Worm (Caenorhabditis elegans) whole organism, L2 larva: Measurements from ENCODE around the gene rer-1.

Experiments
- C34F6.9 ChIP-seq: fragments of 150-350 bp; optimal IDR thresholded peaks from 2 replicates; lab custom pipeline; 2014; ENCODE audit warnings: missing biosample characterization, missing genetic modification characterization
- R02D3.7 ChIP-seq: fragments of 150-350 bp; optimal IDR thresholded peaks from 2 replicates; lab custom pipeline; 2014; ENCODE audit warnings: missing biosample characterization, missing genetic modification characterization
- Y55F3AM.14 ChIP-seq: fragments of 200-800 bp; sonication (Bioruptor generic); optimal IDR thresholded peaks from 2 replicates; lab custom pipeline; 2018; ENCODE audit warnings: mild to moderate bottlenecking, missing genetic modification characterization, missing compliant biosample characterization
- alr-1 ChIP-seq: fragments of 150-350 bp; optimal IDR thresholded peaks from 2 replicates; lab custom pipeline; 2014; ENCODE audit warnings: missing biosample characterization, missing genetic modification characterization
- ceh-16 ChIP-seq: fragments of 150-350 bp; optimal IDR thresholded peaks from 2 replicates; lab custom pipeline; 2014; ENCODE audit warnings: missing biosample characterization, missing genetic modification characterization
- ceh-82 ChIP-seq: fragments of 150-350 bp; optimal IDR thresholded peaks from 2 replicates; lab custom pipeline; 2014; ENCODE audit warnings: missing biosample characterization, missing genetic modification characterization
- crh-2 ChIP-seq: sonication (generic microtip); optimal IDR thresholded peaks from 2 replicates; lab custom pipeline; 2017; ENCODE audit warnings: missing biosample characterization, missing genetic modification characterization
- egl-27 ChIP-seq: sonication (generic microtip); optimal IDR thresholded peaks from 3 replicates; lab custom pipeline; 2017; ENCODE audit warnings: missing biosample characterization, missing genetic modification reagents, missing genetic modification characterization
- elt-1 ChIP-seq: fragments of 150-350 bp; optimal IDR thresholded peaks from 2 replicates; lab custom pipeline; 2014; ENCODE audit warnings: missing biosample characterization, missing genetic modification characterization
- elt-3 ChIP-seq: sonication (generic microtip); optimal IDR thresholded peaks from 2 replicates; lab custom pipeline; 2017; ENCODE audit warnings: missing biosample characterization, missing genetic modification characterization
- fos-1 ChIP-seq: fragments of 150-350 bp; optimal IDR thresholded peaks from 2 replicates; lab custom pipeline; 2014; ENCODE audit warnings: missing biosample characterization, missing genetic modification characterization
- lin-11 ChIP-seq: fragments of 150-350 bp; sonication (generic microtip); optimal IDR thresholded peaks from 2 replicates; lab custom pipeline; 2014; ENCODE audit warnings: missing biosample characterization, missing genetic modification characterization, inconsistent platforms, mixed read lengths
- lin-13 ChIP-seq: fragments of 150-350 bp; optimal IDR thresholded peaks from 2 replicates; lab custom pipeline; 2014; ENCODE audit warnings: missing biosample characterization, missing genetic modification reagents, missing genetic modification characterization
- lin-39 ChIP-seq: fragments of 150-350 bp; optimal IDR thresholded peaks from 2 replicates; lab custom pipeline; 2014; ENCODE audit warnings: missing biosample characterization, missing genetic modification reagents, missing genetic modification characterization
- lsy-2 ChIP-seq, 2 experiments: fragments of 150-350 bp in 1 of 2; sonication (generic microtip) in 1 of 2; optimal IDR thresholded peaks; 2 replicates each; lab custom pipeline; 2014 to 2017; ENCODE audit warnings: missing biosample characterization in 2 of 2, missing genetic modification characterization in 2 of 2
- mab-5 ChIP-seq: fragments of 150-350 bp; optimal IDR thresholded peaks from 2 replicates; lab custom pipeline; 2014; ENCODE audit warnings: missing biosample characterization, missing genetic modification characterization
- mbf-1 ChIP-seq: sonication (generic microtip); optimal IDR thresholded peaks from 2 replicates; lab custom pipeline; 2017; ENCODE audit warnings: missing biosample characterization, missing genetic modification characterization
- mdl-1 ChIP-seq, 2 experiments: fragments of 150-350 bp in 1 of 2; sonication (generic microtip) in 1 of 2; optimal IDR thresholded peaks; 2 replicates each; lab custom pipeline; 2017; ENCODE audit warnings: missing biosample characterization in 2 of 2, missing genetic modification characterization in 2 of 2
- nhr-12 ChIP-seq: fragments of 150-350 bp; optimal IDR thresholded peaks from 2 replicates; lab custom pipeline; 2014; ENCODE audit warnings: missing biosample characterization, missing genetic modification characterization
- nhr-129 ChIP-seq: fragments of 150-350 bp; optimal IDR thresholded peaks from 2 replicates; lab custom pipeline; 2014; ENCODE audit warnings: missing biosample characterization, missing genetic modification characterization
- nhr-21 ChIP-seq: fragments of 150-350 bp; optimal IDR thresholded peaks from 2 replicates; lab custom pipeline; 2014; ENCODE audit warnings: missing biosample characterization, missing genetic modification characterization
- nhr-25 ChIP-seq: fragments of 150-350 bp; sonication (generic microtip); optimal IDR thresholded peaks from 3 replicates; lab custom pipeline; 2014; ENCODE audit warnings: missing biosample characterization, missing genetic modification characterization
- nhr-77 ChIP-seq: fragments of 150-350 bp; optimal IDR thresholded peaks from 2 replicates; lab custom pipeline; 2014; ENCODE audit warnings: missing biosample characterization, missing genetic modification characterization
- peb-1 ChIP-seq: fragments of 150-350 bp; optimal IDR thresholded peaks from 2 replicates; lab custom pipeline; 2014; ENCODE audit warnings: missing biosample characterization, missing genetic modification characterization
- sem-4 ChIP-seq: fragments of 150-350 bp; optimal IDR thresholded peaks from 2 replicates; lab custom pipeline; 2014; ENCODE audit warnings: missing biosample characterization, missing genetic modification reagents, missing genetic modification characterization
- sma-3 ChIP-seq: sonication (generic microtip); optimal IDR thresholded peaks from 2 replicates; lab custom pipeline; 2016; ENCODE audit warnings: missing genetic modification reagents, missing genetic modification characterization, missing compliant biosample characterization
- sma-9 ChIP-seq, 2 experiments: fragments of 150-350 bp in 1 of 2; sonication (generic microtip) in 1 of 2; optimal IDR thresholded peaks; 2 replicates each; lab custom pipeline; 2014 to 2016; ENCODE audit warnings: missing genetic modification characterization in 2 of 2, mild to moderate bottlenecking in 1 of 2, missing biosample characterization in 1 of 2, missing compliant biosample characterization in 1 of 2, missing genetic modification reagents in 1 of 2, moderate library complexity in 1 of 2
- unc-39 ChIP-seq: fragments of 150-350 bp; optimal IDR thresholded peaks from 2 replicates; lab custom pipeline; 2014; ENCODE audit warnings: missing biosample characterization, missing genetic modification characterization
- unc-55 ChIP-seq: fragments of 150-350 bp; sonication (generic microtip); optimal IDR thresholded peaks from 3 replicates; lab custom pipeline; 2014; ENCODE audit warnings: missing biosample characterization, missing genetic modification reagents, missing genetic modification characterization
- unc-62 ChIP-seq: fragments of 150-350 bp; optimal IDR thresholded peaks from 2 replicates; lab custom pipeline; 2014; ENCODE audit warnings: missing biosample characterization, missing genetic modification reagents, missing genetic modification characterization
- zag-1 ChIP-seq: fragments of 150-350 bp; optimal IDR thresholded peaks from 2 replicates; lab custom pipeline; 2014; ENCODE audit warnings: missing biosample characterization, missing genetic modification characterization
- ztf-11 ChIP-seq: sonication (generic microtip); optimal IDR thresholded peaks from 2 replicates; lab custom pipeline; 2017; ENCODE audit warnings: missing biosample characterization, missing genetic modification characterization

The rer-1 gene

ce11 chrII:8796391-8796790, 14.8 kb upstream of the rer-1 start (continued):
- TF ChIP-seq unc-39 (tag; lab: Kevin White, UChicago) (no peak), nhr-77 (no peak), peb-1 (tag; lab: Kevin White, UChicago) (no peak), crh-2 (tag; lab: Kevin White, UChicago) (peak; percentile 79), R02D3.7 (tag; lab: Kevin White, UChicago) (no peak), ztf-11 (tag; lab: Kevin White, UChicago) (no peak)

ce11 chrII:8799725-8800124, 11.4 kb upstream of the rer-1 start:
- no peak for TF ChIP-seq lsy-2 (tag; optimal IDR thresholded peaks at IDR 0.05; lab: Kevin White, UChicago)
- no peak for TF ChIP-seq mab-5 (tag; lab: Kevin White, UChicago)
- no peak for TF ChIP-seq lin-13 (GFP tag; lab: Kevin White, UChicago)
- TF ChIP-seq unc-62, result peak; percentile 56
- TF ChIP-seq elt-1 (tag; lab: Kevin White, UChicago), result no peak
- no peak for TF ChIP-seq nhr-12
- TF ChIP-seq unc-55, result peak; percentile 50
- no peak for TF ChIP-seq elt-3 (tag; lab: Kevin White, UChicago)
- TF ChIP-seq egl-27 (tag; lab: Kevin White, UChicago), result no peak
- no peak for TF ChIP-seq ceh-82
- no peak for TF ChIP-seq ceh-16 (tag; lab: Kevin White, UChicago)
- TF ChIP-seq unc-39 (tag; lab: Kevin White, UChicago), result no peak
- TF ChIP-seq nhr-129, result no peak
- no peak for TF ChIP-seq sma-9 (GFP tag; optimal IDR thresholded peaks at IDR 0.05; lab: Kevin White, UChicago)
- no peak for TF ChIP-seq sma-9 (tag; optimal IDR thresholded peaks at IDR 0.05; lab: Kevin White, UChicago)

- TF ChIP-seq mbf-1 (tag; lab: Kevin White, UChicago) (no peak), alr-1 (no peak), sma-9 (GFP tag; optimal IDR thresholded peaks at IDR 0.05; lab: Kevin White, UChicago) (no peak), sma-9 (tag; optimal IDR thresholded peaks at IDR 0.05; lab: Kevin White, UChicago) (no peak), ztf-11 (tag; lab: Kevin White, UChicago) (no peak), lin-39 (tag; lab: Kevin White, UChicago) (no peak), unc-62 (no peak), zag-1 (tag; lab: Kevin White, UChicago) (no peak), mab-5 (tag; lab: Kevin White, UChicago) (no peak), egl-27 (tag; lab: Kevin White, UChicago) (no peak), fos-1 (tag; lab: Kevin White, UChicago) (no peak), nhr-77 (no peak), nhr-129 (no peak), nhr-21 (tag; lab: Kevin White, UChicago) (no peak), lsy-2 (tag; optimal IDR thresholded peaks at IDR 0.05; lab: Kevin White, UChicago) (no peak), Y55F3AM.14 (GFP tag; lab: Kevin White, UChicago) (no peak)
Observed at ce11 chrII:8800830-8801229, 10.3 kb upstream of the rer-1 start, which contains the start of gene appg-2. Gene appg-2 (plus strand): TSS chrII:8801130.

ce11 chrII:8806921-8807320, 4.2 kb upstream of the rer-1 start, which contains the start of gene pho-13:
Gene pho-13 (minus strand): TSS chrII:8807021.
- TF ChIP-seq fos-1 (tag; lab: Kevin White, UChicago) (peak; percentile 23), mdl-1 (tag; optimal IDR thresholded peaks at IDR 0.05; lab: Kevin White, UChicago) (no peak), C34F6.9 (tag; lab: Kevin White, UChicago) (no peak), sma-3 (GFP tag; lab: Kevin White, UChicago) (no peak), ceh-82 (no peak)
- TF ChIP-seq, all 48 proteins: peak for 1

ce11 chrII:8808482-8808881, 2.7 kb upstream of the rer-1 start, which contains the start of gene F07H5.10:
Gene F07H5.10 (minus strand): TSS chrII:8808582.
- no peak for TF ChIP-seq sem-4
- TF ChIP-seq crh-2 (tag; lab: Kevin White, UChicago), result no peak
- TF ChIP-seq unc-55, result no peak
- no peak for TF ChIP-seq nhr-21 (tag; lab: Kevin White, UChicago)
- no peak for TF ChIP-seq peb-1 (tag; lab: Kevin White, UChicago)
- no peak for TF ChIP-seq lsy-2 (tag; optimal IDR thresholded peaks at IDR 0.05; lab: Kevin White, UChicago)
- TF ChIP-seq fos-1 (tag; lab: Kevin White, UChicago), result no peak
- TF ChIP-seq lin-39 (tag; lab: Kevin White, UChicago), result no peak
- TF ChIP-seq ztf-11 (tag; lab: Kevin White, UChicago), result no peak
- no peak for TF ChIP-seq R02D3.7 (tag; lab: Kevin White, UChicago)
- TF ChIP-seq Y55F3AM.14 (GFP tag; lab: Kevin White, UChicago), result no peak
- TF ChIP-seq nhr-25 (tag; lab: Kevin White, UChicago), result no peak
- no peak for TF ChIP-seq mab-5 (tag; lab: Kevin White, UChicago)
- no peak for TF ChIP-seq unc-62
- no peak for TF ChIP-seq lin-11 (tag; lab: Kevin White, UChicago)
